Worm (Caenorhabditis elegans) whole organism, L2 larva: ENCODE data around the gene act-1.
A peak's percentile ranks its signal among the peaks of the same experiment; 100 is the strongest.

Experiments used
- F13H6.1 ChIP-seq: sonication (generic microtip); optimal IDR thresholded peaks from 2 replicates; lab custom pipeline; 2016; ENCODE audit warnings: missing genetic modification characterization, missing compliant biosample characterization
- R02D3.7 ChIP-seq: fragments of 150-350 bp; optimal IDR thresholded peaks from 2 replicates; lab custom pipeline; 2014; ENCODE audit warnings: missing biosample characterization, missing genetic modification characterization
- Y55F3AM.14 ChIP-seq: fragments of 200-800 bp; sonication (Bioruptor generic); optimal IDR thresholded peaks from 2 replicates; lab custom pipeline; 2018; ENCODE audit warnings: mild to moderate bottlenecking, missing genetic modification characterization, missing compliant biosample characterization
- alr-1 ChIP-seq: fragments of 150-350 bp; optimal IDR thresholded peaks from 2 replicates; lab custom pipeline; 2014; ENCODE audit warnings: missing biosample characterization, missing genetic modification characterization
- aly-2 ChIP-seq: fragments of 150-350 bp; optimal IDR thresholded peaks from 2 replicates; lab custom pipeline; 2014; ENCODE audit warnings: missing biosample characterization, missing genetic modification characterization
- ama-1 ChIP-seq: fragments of 150-350 bp; optimal IDR thresholded peaks from 2 replicates; lab custom pipeline; 2018; ENCODE audit warnings: inconsistent platforms
- crh-2 ChIP-seq: sonication (generic microtip); optimal IDR thresholded peaks from 2 replicates; lab custom pipeline; 2017; ENCODE audit warnings: missing biosample characterization, missing genetic modification characterization
- elt-1 ChIP-seq: fragments of 150-350 bp; optimal IDR thresholded peaks from 2 replicates; lab custom pipeline; 2014; ENCODE audit warnings: missing biosample characterization, missing genetic modification characterization
- elt-3 ChIP-seq: sonication (generic microtip); optimal IDR thresholded peaks from 2 replicates; lab custom pipeline; 2017; ENCODE audit warnings: missing biosample characterization, missing genetic modification characterization
- fos-1 ChIP-seq: fragments of 150-350 bp; optimal IDR thresholded peaks from 2 replicates; lab custom pipeline; 2014; ENCODE audit warnings: missing biosample characterization, missing genetic modification characterization
- gmeb-1 ChIP-seq: fragments of 150-350 bp; optimal IDR thresholded peaks from 2 replicates; lab custom pipeline; 2014; ENCODE audit warnings: missing biosample characterization, missing genetic modification characterization
- lin-13 ChIP-seq: fragments of 150-350 bp; optimal IDR thresholded peaks from 2 replicates; lab custom pipeline; 2014; ENCODE audit warnings: missing biosample characterization, missing genetic modification reagents, missing genetic modification characterization
- lsy-2 ChIP-seq, 2 experiments: fragments of 150-350 bp in 1 of 2; sonication (generic microtip) in 1 of 2; optimal IDR thresholded peaks; 2 replicates each; lab custom pipeline; 2014 to 2017; ENCODE audit warnings: missing biosample characterization in 2 of 2, missing genetic modification characterization in 2 of 2
- mab-5 ChIP-seq: fragments of 150-350 bp; optimal IDR thresholded peaks from 2 replicates; lab custom pipeline; 2014; ENCODE audit warnings: missing biosample characterization, missing genetic modification characterization
- mbf-1 ChIP-seq: sonication (generic microtip); optimal IDR thresholded peaks from 2 replicates; lab custom pipeline; 2017; ENCODE audit warnings: missing biosample characterization, missing genetic modification characterization
- mdl-1 ChIP-seq, 2 experiments: fragments of 150-350 bp in 1 of 2; sonication (generic microtip) in 1 of 2; optimal IDR thresholded peaks; 2 replicates each; lab custom pipeline; 2017; ENCODE audit warnings: missing biosample characterization in 2 of 2, missing genetic modification characterization in 2 of 2
- nhr-10 ChIP-seq: sonication (generic microtip); optimal IDR thresholded peaks from 2 replicates; lab custom pipeline; 2017; ENCODE audit warnings: missing biosample characterization, missing genetic modification characterization
- nhr-11 ChIP-seq: fragments of 150-350 bp; optimal IDR thresholded peaks from 2 replicates; lab custom pipeline; 2014; ENCODE audit warnings: missing biosample characterization, missing genetic modification characterization
- nhr-12 ChIP-seq: fragments of 150-350 bp; optimal IDR thresholded peaks from 2 replicates; lab custom pipeline; 2014; ENCODE audit warnings: missing biosample characterization, missing genetic modification characterization
- nhr-129 ChIP-seq: fragments of 150-350 bp; optimal IDR thresholded peaks from 2 replicates; lab custom pipeline; 2014; ENCODE audit warnings: missing biosample characterization, missing genetic modification characterization
- nhr-23 ChIP-seq: fragments of 150-350 bp; optimal IDR thresholded peaks from 2 replicates; lab custom pipeline; 2014; ENCODE audit warnings: missing biosample characterization, missing genetic modification reagents, missing genetic modification characterization
- nhr-237 ChIP-seq: fragments of 150-350 bp; optimal IDR thresholded peaks from 2 replicates; lab custom pipeline; 2014; ENCODE audit warnings: missing biosample characterization, missing genetic modification characterization
- nhr-25 ChIP-seq: fragments of 150-350 bp; sonication (generic microtip); optimal IDR thresholded peaks from 3 replicates; lab custom pipeline; 2014; ENCODE audit warnings: missing biosample characterization, missing genetic modification characterization
- nhr-77 ChIP-seq: fragments of 150-350 bp; optimal IDR thresholded peaks from 2 replicates; lab custom pipeline; 2014; ENCODE audit warnings: missing biosample characterization, missing genetic modification characterization
- peb-1 ChIP-seq: fragments of 150-350 bp; optimal IDR thresholded peaks from 2 replicates; lab custom pipeline; 2014; ENCODE audit warnings: missing biosample characterization, missing genetic modification characterization
- sem-4 ChIP-seq: fragments of 150-350 bp; optimal IDR thresholded peaks from 2 replicates; lab custom pipeline; 2014; ENCODE audit warnings: missing biosample characterization, missing genetic modification reagents, missing genetic modification characterization
- skn-1 ChIP-seq: sonication (generic microtip); optimal IDR thresholded peaks from 2 replicates; lab custom pipeline; 2017; ENCODE audit warnings: missing biosample characterization, missing genetic modification characterization
- sma-3 ChIP-seq: sonication (generic microtip); optimal IDR thresholded peaks from 2 replicates; lab custom pipeline; 2016; ENCODE audit warnings: missing genetic modification reagents, missing genetic modification characterization, missing compliant biosample characterization
- sma-9 ChIP-seq, 2 experiments: fragments of 150-350 bp in 1 of 2; sonication (generic microtip) in 1 of 2; optimal IDR thresholded peaks; 2 replicates each; lab custom pipeline; 2014 to 2016; ENCODE audit warnings: missing genetic modification characterization in 2 of 2, mild to moderate bottlenecking in 1 of 2, missing biosample characterization in 1 of 2, missing compliant biosample characterization in 1 of 2, missing genetic modification reagents in 1 of 2, moderate library complexity in 1 of 2
- snpc-4 ChIP-seq: fragments of 150-350 bp; optimal IDR thresholded peaks from 2 replicates; lab custom pipeline; 2014; ENCODE audit warnings: missing biosample characterization, missing genetic modification characterization
- unc-39 ChIP-seq: fragments of 150-350 bp; optimal IDR thresholded peaks from 2 replicates; lab custom pipeline; 2014; ENCODE audit warnings: missing biosample characterization, missing genetic modification characterization
- unc-55 ChIP-seq: fragments of 150-350 bp; sonication (generic microtip); optimal IDR thresholded peaks from 3 replicates; lab custom pipeline; 2014; ENCODE audit warnings: missing biosample characterization, missing genetic modification reagents, missing genetic modification characterization
- ztf-1 ChIP-seq: fragments of 200-800 bp; sonication (Bioruptor generic); conservative IDR thresholded peaks from 2 replicates; pipeline ENCODE4 v1.3.6; 2022; ENCODE audit warnings: missing genetic modification characterization, missing compliant biosample characterization
- ztf-11 ChIP-seq: sonication (generic microtip); optimal IDR thresholded peaks from 2 replicates; lab custom pipeline; 2017; ENCODE audit warnings: missing biosample characterization, missing genetic modification characterization
- ztf-4 ChIP-seq: fragments of 150-350 bp; optimal IDR thresholded peaks from 2 replicates; lab custom pipeline; 2014; ENCODE audit warnings: missing biosample characterization, missing genetic modification characterization

The act-1 gene

ce11 chrV:11113041-11113574 is 32.3 kb downstream of the act-1 start, which contains the start of gene erfa-3 (continued):
- TF ChIP-seq gmeb-1 (tag; lab: Kevin White, UChicago) (peak; percentile 71), unc-39 (tag; lab: Kevin White, UChicago) (no peak), snpc-4 (no peak), nhr-237 (tag; lab: Kevin White, UChicago) (no peak), mbf-1 (tag; lab: Kevin White, UChicago) (no peak), elt-1 (tag; lab: Kevin White, UChicago) (no peak), sma-3 (GFP tag; lab: Kevin White, UChicago) (peak; percentile 69), mab-5 (peak; percentile 56)

ce11 chrV:11113607-11114006 is 32.8 kb downstream of the act-1 start, which contains the start of gene math-33:
Gene math-33 (plus strand): TSS chrV:11113907.
- TF ChIP-seq lsy-2 (tag; optimal IDR thresholded peaks at IDR 0.05; lab: Kevin White, UChicago) (no peak), ztf-1 (no peak), nhr-77 (no peak), fos-1 (no peak), skn-1 (no peak), Y55F3AM.14 (GFP tag; lab: Kevin White, UChicago) (no peak), ztf-11 (tag; lab: Kevin White, UChicago) (no peak), nhr-23 (tag; lab: Kevin White, UChicago) (no peak), unc-39 (tag; lab: Kevin White, UChicago) (no peak), nhr-10 (tag; lab: Kevin White, UChicago) (no peak), mbf-1 (tag; lab: Kevin White, UChicago) (no peak), aly-2 (tag; lab: Kevin White, UChicago) (no peak), R02D3.7 (tag; lab: Kevin White, UChicago) (no peak), elt-3 (tag; lab: Kevin White, UChicago) (no peak), lin-13 (no peak), crh-2 (tag; lab: Kevin White, UChicago) (no peak), unc-55 (GFP tag; lab: Kevin White, UChicago) (no peak), sem-4 (tag; lab: Kevin White, UChicago) (no peak), ztf-4 (tag; lab: Kevin White, UChicago) (no peak), elt-1 (tag; lab: Kevin White, UChicago) (no peak)
- TF ChIP-seq, all 48 proteins: peak for 0

ce11 chrV:11118179-11118725 is 37.4 kb downstream of the act-1 start:
- TF ChIP-seq mdl-1 (tag; optimal IDR thresholded peaks at IDR 0.05; lab: Kevin White, UChicago), result no peak
- TF ChIP-seq R02D3.7 (tag; lab: Kevin White, UChicago), result no peak
- TF ChIP-seq peb-1 (tag; lab: Kevin White, UChicago), result no peak
- no peak for TF ChIP-seq gmeb-1 (tag; lab: Kevin White, UChicago)
- no peak for TF ChIP-seq nhr-11
- no peak for TF ChIP-seq unc-55 (GFP tag; lab: Kevin White, UChicago)
- TF ChIP-seq alr-1 (tag; lab: Kevin White, UChicago), result no peak
- TF ChIP-seq sma-9 (GFP tag; optimal IDR thresholded peaks at IDR 0.05; lab: Kevin White, UChicago), result peak; percentile 12
- TF ChIP-seq sma-9 (tag; optimal IDR thresholded peaks at IDR 0.05; lab: Kevin White, UChicago), result no peak
- TF ChIP-seq nhr-25, result no peak
- peak in 1 of 2 experiments; percentile 48 for TF ChIP-seq lsy-2 (tag; optimal IDR thresholded peaks at IDR 0.05; lab: Kevin White, UChicago)
- TF ChIP-seq nhr-129, result peak; percentile 6
- no peak for TF ChIP-seq nhr-23 (tag; lab: Kevin White, UChicago)
- TF ChIP-seq sma-3 (GFP tag; lab: Kevin White, UChicago), result peak; percentile 28
- no peak for TF ChIP-seq F13H6.1 (tag; lab: Kevin White, UChicago)
- no peak for TF ChIP-seq nhr-77
- no peak for TF ChIP-seq crh-2 (tag; lab: Kevin White, UChicago)
- no peak for TF ChIP-seq nhr-12 (tag; lab: Kevin White, UChicago)
- TF ChIP-seq ama-1 (lab: Kevin White, UChicago), result peak; percentile 77
- TF ChIP-seq skn-1, result no peak
- no peak for TF ChIP-seq aly-2 (tag; lab: Kevin White, UChicago)
- TF ChIP-seq ztf-4 (tag; lab: Kevin White, UChicago), result peak; percentile 30
- TF ChIP-seq nhr-10 (tag; lab: Kevin White, UChicago), result no peak
- TF ChIP-seq, all 48 proteins: peak for 6

ce11 chrV:11119294-11119755 is 38.5 kb downstream of the act-1 start, which contains the start of gene scb-1:
Gene scb-1 (minus strand): TSS chrV:11119705.
- TF ChIP-seq nhr-77 (no peak), sem-4 (tag; lab: Kevin White, UChicago) (no peak), nhr-129 (peak; percentile 2), elt-3 (tag; lab: Kevin White, UChicago) (no peak), R02D3.7 (tag; lab: Kevin White, UChicago) (no peak), nhr-10 (tag; lab: Kevin White, UChicago) (no peak), lsy-2 (tag; optimal IDR thresholded peaks at IDR 0.05; lab: Kevin White, UChicago) (no peak), nhr-12 (tag; lab: Kevin White, UChicago) (no peak), snpc-4 (no peak), nhr-25 (peak; percentile 8), Y55F3AM.14 (GFP tag; lab: Kevin White, UChicago) (peak; percentile 26), ztf-1 (no peak)
- TF ChIP-seq, all 48 proteins: peak for 3
